Fruit fly (Drosophila melanogaster): Measurements from ENCODE around the gene CG12395.

- TF ChIP-seq Oaz (GFP tag; IDR thresholded peaks at IDR 0.05) (0 out of 2 replicates have a peak, but pooled peaks have one; percentile 29), usp (GFP tag; optimal IDR thresholded peaks at IDR 0.05) (no peak), Jarid2 (GFP tag; optimal IDR thresholded peaks at IDR 0.05) (no peak), lmd (GFP tag; IDR thresholded peaks at IDR 0.05) (peak; percentile 34; the same call in 1 of the 2 replicates), Abd-B (GFP tag; optimal IDR thresholded peaks at IDR 0.05) (no peak), Adf1 (GFP tag; IDR thresholded peaks at IDR 0.05) (no peak), salm (tag; optimal IDR thresholded peaks at IDR 0.05) (no peak), Hmx (GFP tag; optimal IDR thresholded peaks at IDR 0.05) (no peak), dati (GFP tag; IDR thresholded peaks at IDR 0.05) (no peak), pan (optimal IDR thresholded peaks at IDR 0.05) (no peak), pan (GFP tag; optimal IDR thresholded peaks at IDR 0.05 in 1 of 2, IDR thresholded peaks at IDR 0.05 in 1 of 2) (peak in 1 of 2 experiments; percentile 46), otp (GFP tag; IDR thresholded peaks at IDR 0.05) (no peak)
These were observed 43.0 kb upstream of the CG12395 start for dm6 chrX:16105715-16106114.
